Worm (Caenorhabditis elegans) whole organism, late embryonic: ENCODE results near the gene Y54G2A.38.

Experiments
- C38D4.7 ChIP-seq: fragments of 200-800 bp; sonication (Bioruptor generic); optimal IDR thresholded peaks from 2 replicates; lab custom pipeline; 2018; ENCODE audit warnings: mild to moderate bottlenecking, missing genetic modification characterization, moderate library complexity, missing compliant biosample characterization
- T23F11.4 ChIP-seq: fragments of 200-800 bp; sonication (Bioruptor generic); optimal IDR thresholded peaks from 2 replicates; lab custom pipeline; 2018; ENCODE audit warnings: mild to moderate bottlenecking, missing genetic modification characterization, missing compliant biosample characterization
- Y22D7AL.16 ChIP-seq: sonication (generic microtip); optimal IDR thresholded peaks from 2 replicates; lab custom pipeline; 2016; ENCODE audit warnings: missing genetic modification characterization, missing compliant biosample characterization
- ceh-18 ChIP-seq: sonication (generic microtip); optimal IDR thresholded peaks from 2 replicates; lab custom pipeline; 2016; ENCODE audit warnings: missing genetic modification characterization, missing compliant biosample characterization
- ceh-24 ChIP-seq: sonication (generic microtip); optimal IDR thresholded peaks from 2 replicates; lab custom pipeline; 2016; ENCODE audit warnings: mild to moderate bottlenecking, missing genetic modification characterization, missing compliant biosample characterization
- ceh-31 ChIP-seq: sonication (generic microtip); optimal IDR thresholded peaks from 2 replicates; lab custom pipeline; 2016; ENCODE audit warnings: missing genetic modification characterization, missing compliant biosample characterization
- ceh-34 ChIP-seq: sonication (generic microtip); optimal IDR thresholded peaks from 2 replicates; lab custom pipeline; 2016; ENCODE audit warnings: mild to moderate bottlenecking, missing genetic modification characterization, missing compliant biosample characterization
- ceh-45 ChIP-seq: fragments of 200-800 bp; sonication (Bioruptor generic); IDR thresholded peaks from 2 replicates; pipeline ENCODE4 v1.3.6; 2022; ENCODE audit warnings: missing genetic modification reagents, missing genetic modification characterization, missing compliant biosample characterization
- ceh-9 ChIP-seq: sonication (generic microtip); optimal IDR thresholded peaks from 2 replicates; lab custom pipeline; 2016; ENCODE audit warnings: mild to moderate bottlenecking, missing genetic modification characterization, inconsistent platforms, missing compliant biosample characterization
- che-1 ChIP-seq: sonication (generic microtip); optimal IDR thresholded peaks from 2 replicates; lab custom pipeline; 2016; ENCODE audit warnings: mild to moderate bottlenecking, missing genetic modification characterization, missing compliant biosample characterization
- dmd-4 ChIP-seq: sonication (generic microtip); optimal IDR thresholded peaks from 2 replicates; lab custom pipeline; 2016; ENCODE audit warnings: borderline replicate concordance, missing genetic modification characterization, missing compliant biosample characterization
- elt-4 ChIP-seq: sonication (generic microtip); optimal IDR thresholded peaks from 2 replicates; lab custom pipeline; 2016; ENCODE audit warnings: missing genetic modification characterization, missing compliant biosample characterization
- ets-4 ChIP-seq: sonication (generic microtip); optimal IDR thresholded peaks from 2 replicates; lab custom pipeline; 2016; ENCODE audit warnings: missing genetic modification characterization, missing compliant biosample characterization
- eyg-1 ChIP-seq: sonication (generic microtip); optimal IDR thresholded peaks from 2 replicates; lab custom pipeline; 2016; ENCODE audit warnings: missing genotype, missing genetic modification characterization, missing compliant biosample characterization
- fkh-10 ChIP-seq: fragments of 150-350 bp; optimal IDR thresholded peaks from 2 replicates; lab custom pipeline; 2014; ENCODE audit warnings: missing biosample characterization, missing genetic modification reagents, missing genetic modification characterization
- fkh-6 ChIP-seq: sonication (generic microtip); optimal IDR thresholded peaks from 2 replicates; lab custom pipeline; 2016; ENCODE audit warnings: missing genetic modification characterization, missing compliant biosample characterization
- gmeb-2 ChIP-seq: sonication (generic microtip); optimal IDR thresholded peaks from 2 replicates; lab custom pipeline; 2016; ENCODE audit warnings: missing genetic modification characterization, inconsistent platforms, missing compliant biosample characterization
- hlh-30 ChIP-seq: sonication (generic microtip); optimal IDR thresholded peaks from 2 replicates; lab custom pipeline; 2017; ENCODE audit warnings: antibody characterized with exemption, missing genetic modification characterization, missing compliant biosample characterization; ENCODE audit not compliant: insufficient read depth
- lin-11 ChIP-seq: fragments of 200-800 bp; sonication (Bioruptor generic); optimal IDR thresholded peaks from 2 replicates; lab custom pipeline; 2018; ENCODE audit warnings: mild to moderate bottlenecking, missing genetic modification characterization, missing compliant biosample characterization
- madf-2 ChIP-seq: sonication (generic microtip); optimal IDR thresholded peaks from 2 replicates; lab custom pipeline; 2017; ENCODE audit warnings: missing genetic modification characterization, missing compliant biosample characterization
- nhr-232 ChIP-seq: sonication (generic microtip); optimal IDR thresholded peaks from 2 replicates; lab custom pipeline; 2016; ENCODE audit warnings: missing genetic modification characterization, missing compliant biosample characterization
- npax-4 ChIP-seq: sonication (generic microtip); optimal IDR thresholded peaks from 2 replicates; lab custom pipeline; 2016; ENCODE audit warnings: missing genetic modification characterization, missing compliant biosample characterization
- odd-2 ChIP-seq: sonication (generic microtip); optimal IDR thresholded peaks from 2 replicates; lab custom pipeline; 2017; ENCODE audit warnings: antibody characterized with exemption, mild to moderate bottlenecking, missing genetic modification characterization, missing compliant biosample characterization
- pat-9 ChIP-seq: fragments of 200-800 bp; sonication (Bioruptor generic); optimal IDR thresholded peaks from 2 replicates; lab custom pipeline; 2018; ENCODE audit warnings: mild to moderate bottlenecking, missing genetic modification characterization, moderate library complexity, missing compliant biosample characterization
- pax-1 ChIP-seq: fragments of 150-350 bp; optimal IDR thresholded peaks from 2 replicates; lab custom pipeline; 2014; ENCODE audit warnings: missing biosample characterization, missing genetic modification characterization
- pha-2 ChIP-seq: sonication (generic microtip); optimal IDR thresholded peaks from 2 replicates; lab custom pipeline; 2017; ENCODE audit warnings: mild to moderate bottlenecking, missing genetic modification characterization, missing compliant biosample characterization
- pqm-1 ChIP-seq: sonication (generic microtip); optimal IDR thresholded peaks from 2 replicates; lab custom pipeline; 2016; ENCODE audit warnings: missing genetic modification characterization, missing compliant biosample characterization
- sox-2 ChIP-seq: fragments of 200-800 bp; sonication (Bioruptor generic); IDR thresholded peaks from 2 replicates; pipeline ENCODE4 v1.3.6; 2022; ENCODE audit warnings: missing genetic modification reagents, missing genetic modification characterization, missing compliant biosample characterization
- sox-4 ChIP-seq: sonication (generic microtip); optimal IDR thresholded peaks from 2 replicates; lab custom pipeline; 2017; ENCODE audit warnings: mild to moderate bottlenecking, missing genetic modification characterization, inconsistent platforms, missing compliant biosample characterization
- syd-9 ChIP-seq: sonication (generic microtip); optimal IDR thresholded peaks from 2 replicates; lab custom pipeline; 2016; ENCODE audit warnings: mild to moderate bottlenecking, missing genetic modification characterization, moderate library complexity, missing compliant biosample characterization
- ttx-3 ChIP-seq: sonication (generic microtip); optimal IDR thresholded peaks from 2 replicates; lab custom pipeline; 2016; ENCODE audit warnings: missing genetic modification reagents, missing genetic modification characterization, missing compliant biosample characterization
- unc-55 ChIP-seq: sonication (generic microtip); optimal IDR thresholded peaks from 2 replicates; lab custom pipeline; 2017; ENCODE audit warnings: missing biosample characterization, missing genetic modification reagents, missing genetic modification characterization

Y54G2A.38 gene

DNA sequence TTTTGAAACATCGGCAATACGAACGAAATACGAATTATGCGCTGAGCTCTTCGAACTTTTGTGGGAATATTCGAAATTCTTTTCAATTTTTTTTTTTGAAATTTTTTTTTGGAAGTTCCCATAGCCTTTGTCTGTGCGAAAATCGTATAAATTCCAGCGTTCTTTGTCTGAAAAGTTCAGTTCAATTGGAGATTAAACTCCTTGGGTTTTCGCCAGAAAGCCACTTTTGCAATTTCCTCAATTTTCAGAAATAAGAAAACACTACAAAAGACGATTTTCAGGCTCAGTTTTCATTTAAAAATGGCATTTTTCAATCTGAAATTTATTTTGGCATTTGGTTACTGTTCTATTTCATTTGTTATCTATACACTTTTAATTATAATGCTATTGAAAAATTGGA, at the start of gene Y54G2A.38:
Gene Y54G2A.38, plus strand, starts transcription at position 301 of the 400 bp plus-strand sequence.
- TF ChIP-seq che-1 (no peak), dmd-4 (tag; lab: Kevin White, UChicago) (no peak), sox-2 (no peak), fkh-10 (no peak), npax-4 (tag; lab: Kevin White, UChicago) (no peak), ceh-9 (tag; lab: Kevin White, UChicago) (no peak), pha-2 (tag; lab: Kevin White, UChicago) (no peak), ceh-45 (GFP tag; lab: Robert Waterston, UW) (no peak), unc-55 (GFP tag; lab: Kevin White, UChicago) (no peak), ceh-24 (tag; lab: Kevin White, UChicago) (no peak), ceh-34 (tag; lab: Kevin White, UChicago) (no peak), ets-4 (no peak), gmeb-2 (no peak), pat-9 (tag; lab: Kevin White, UChicago) (no peak), pqm-1 (no peak), fkh-6 (no peak), T23F11.4 (GFP tag; lab: Kevin White, UChicago) (no peak)

DNA sequence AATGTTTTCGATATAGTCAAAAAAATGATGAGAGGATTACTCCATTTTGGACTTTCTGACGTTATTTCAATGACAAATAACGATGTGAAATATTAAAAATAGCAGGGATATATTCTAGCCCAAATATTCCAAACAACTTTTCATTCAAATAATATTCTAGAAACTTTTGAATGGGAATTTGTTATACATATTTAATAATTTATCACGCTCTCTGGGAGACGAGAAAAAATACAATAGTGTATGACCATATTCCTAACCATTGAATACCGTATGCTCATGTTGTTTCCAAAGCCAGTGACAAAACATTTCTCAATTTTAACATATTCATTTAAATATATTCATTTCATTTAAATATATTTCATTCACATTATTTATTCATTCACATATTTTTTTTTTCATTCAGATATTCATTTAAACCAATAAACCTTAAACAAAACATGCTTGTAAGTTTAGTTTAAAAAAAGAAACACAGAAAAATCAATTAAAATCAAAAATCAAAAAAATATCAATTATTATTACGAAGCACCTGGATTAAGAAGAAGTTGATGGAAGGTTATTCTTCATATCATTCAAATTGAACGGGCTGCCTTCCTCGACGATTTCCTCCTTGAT, 49.6 kb upstream of the Y54G2A.38 start:
- no peak for TF ChIP-seq lin-11
- TF ChIP-seq elt-4 (tag; lab: Kevin White, UChicago): no peak
- no peak for TF ChIP-seq ceh-31 (tag; lab: Kevin White, UChicago)
- TF ChIP-seq pha-2 (tag; lab: Kevin White, UChicago): no peak
- TF ChIP-seq che-1: no peak
- no peak for TF ChIP-seq syd-9 (tag; lab: Kevin White, UChicago)
- no peak for TF ChIP-seq nhr-232
- no peak for TF ChIP-seq fkh-6
- TF ChIP-seq ttx-3 (tag; lab: Kevin White, UChicago): no peak
- no peak for TF ChIP-seq Y22D7AL.16 (tag; lab: Kevin White, UChicago)

- TF ChIP-seq odd-2 (tag; lab: Kevin White, UChicago) (no peak), dmd-4 (tag; lab: Kevin White, UChicago) (no peak), elt-4 (tag; lab: Kevin White, UChicago) (no peak), ceh-18 (tag; lab: Kevin White, UChicago) (no peak), npax-4 (tag; lab: Kevin White, UChicago) (no peak), madf-2 (no peak), C38D4.7 (GFP tag; lab: Kevin White, UChicago) (no peak), sox-4 (tag; lab: Kevin White, UChicago) (no peak), hlh-30 (tag; lab: Kevin White, UChicago) (no peak), pax-1 (tag; lab: Kevin White, UChicago) (no peak)
- TF ChIP-seq, all 69 proteins: peak for 0
These were observed 48.9 kb upstream of the Y54G2A.38 start, which contains the start of gene Y94H6A.10 for ce11 chrIV:2710203-2710935. Y94H6A.10 (minus strand) TSS chrIV:2710666.

ce11 chrIV:2711122-2711669, 48.1 kb upstream of the Y54G2A.38 start:
- no peak for TF ChIP-seq pqm-1
- TF ChIP-seq eyg-1 (tag; lab: Kevin White, UChicago): no peak
- no peak for TF ChIP-seq dmd-4 (tag; lab: Kevin White, UChicago)
- TF ChIP-seq, all 69 proteins: peak for 0
